Fruit fly (Drosophila melanogaster): ENCODE data around the gene Hsc70-1.

The Hsc70-1 gene

dm6 chr3L:14004963-14005458 is 31.1 kb downstream of the Hsc70-1 start (continued):
- peak; percentile 98 for TF ChIP-seq slbo (GFP tag; IDR thresholded peaks at IDR 0.05)
- TF ChIP-seq tap (tag; optimal IDR thresholded peaks at IDR 0.05), result peak; percentile 95
- TF ChIP-seq CG13296 (GFP tag; optimal IDR thresholded peaks at IDR 0.05), result peak; percentile 93
- peak; percentile 58 for TF ChIP-seq CTCF (GFP tag; optimal IDR thresholded peaks at IDR 0.05)
- peak; percentile 78 for TF ChIP-seq E2f2 (GFP tag; IDR thresholded peaks at IDR 0.05)
- peak; percentile 97 for TF ChIP-seq CG7786 (GFP tag; optimal IDR thresholded peaks at IDR 0.05)
- peak; percentile 44 for TF ChIP-seq Nf-YC (tag; optimal IDR thresholded peaks at IDR 0.05)
- TF ChIP-seq Atf-2 (GFP tag; optimal IDR thresholded peaks at IDR 0.05), result peak; percentile 95
- peak; percentile 96 for TF ChIP-seq CG11504 (tag; optimal IDR thresholded peaks at IDR 0.05)
- peak; percentile 93 for TF ChIP-seq gro (GFP tag; optimal IDR thresholded peaks at IDR 0.05)
- TF ChIP-seq BtbVII (GFP tag; optimal IDR thresholded peaks at IDR 0.05), result peak; percentile 92
- TF ChIP-seq CG6689 (GFP tag; IDR thresholded peaks at IDR 0.05), result peak; percentile 93
- peak; percentile 93 for TF ChIP-seq Asciz (GFP tag; optimal IDR thresholded peaks at IDR 0.05)
- peak; percentile 88 for TF ChIP-seq CG15011 (GFP tag; optimal IDR thresholded peaks at IDR 0.05)
- peak; percentile 84 for TF ChIP-seq CG4707 (GFP tag; optimal IDR thresholded peaks at IDR 0.05)
- TF ChIP-seq amos (GFP tag; IDR thresholded peaks at IDR 0.05; ENCODE audit: partially characterized antibody), result peak; percentile 23; the same call in 1 of the 2 replicates
- TF ChIP-seq sr (GFP tag; IDR thresholded peaks at IDR 0.05), result peak; percentile 75; the same call in 2 of the 3 replicates
- TF ChIP-seq CG4424 (GFP tag; optimal IDR thresholded peaks at IDR 0.05), result peak; percentile 94
- TF ChIP-seq CG17802 (tag; optimal IDR thresholded peaks at IDR 0.05), result peak; percentile 81
- no peak for TF ChIP-seq prd (optimal IDR thresholded peaks at IDR 0.05)
- TF ChIP-seq prd (GFP tag; IDR thresholded peaks at IDR 0.05), result peak; percentile 93
- TF ChIP-seq CG31365 (tag; optimal IDR thresholded peaks at IDR 0.05), result peak; percentile 82
- no peak for TF ChIP-seq sc (optimal IDR thresholded peaks at IDR 0.05)
- TF ChIP-seq sc (GFP tag; optimal IDR thresholded peaks at IDR 0.05), result peak; percentile 85
- TF ChIP-seq MTF-1 (GFP tag; optimal IDR thresholded peaks at IDR 0.05; ENCODE audit: borderline replicate concordance), result peak; percentile 75
- TF ChIP-seq Mad (GFP tag; optimal IDR thresholded peaks at IDR 0.05), result peak; percentile 95
- TF ChIP-seq CG16813 (GFP tag; IDR thresholded peaks at IDR 0.05; ENCODE audit: partially characterized antibody), result no peak
- TF ChIP-seq grau (tag; optimal IDR thresholded peaks at IDR 0.05), result peak; percentile 93
- peak; percentile 90 for TF ChIP-seq D19A (tag; optimal IDR thresholded peaks at IDR 0.05)
- TF ChIP-seq Xbp1 (GFP tag; optimal IDR thresholded peaks at IDR 0.05), result peak; percentile 97
- TF ChIP-seq CG14441 (GFP tag; IDR thresholded peaks at IDR 0.05), result peak; percentile 98
- TF ChIP-seq sqz (GFP tag; optimal IDR thresholded peaks at IDR 0.05), result no peak
- peak; percentile 94 for TF ChIP-seq gcm2 (GFP tag; optimal IDR thresholded peaks at IDR 0.05)
- peak in 1 of 2 experiments; percentile 82 for TF ChIP-seq Hr78 (GFP tag; optimal IDR thresholded peaks at IDR 0.05)
- no peak for TF ChIP-seq Hr39 (optimal IDR thresholded peaks at IDR 0.05)
- TF ChIP-seq cato (GFP tag; optimal IDR thresholded peaks at IDR 0.05; ENCODE audit: borderline replicate concordance), result peak; percentile 91
- TF ChIP-seq Hsf (GFP tag; optimal IDR thresholded peaks at IDR 0.05), result peak; percentile 96
- peak; percentile 91 for TF ChIP-seq schlank (tag; optimal IDR thresholded peaks at IDR 0.05)
- peak; percentile 91 for TF ChIP-seq ftz-f1 (GFP tag; optimal IDR thresholded peaks at IDR 0.05)
- peak; percentile 85 for TF ChIP-seq CG17612 (GFP tag; IDR thresholded peaks at IDR 0.05)
- peak; percentile 96 for TF ChIP-seq CoRest (tag; optimal IDR thresholded peaks at IDR 0.05)
- TF ChIP-seq fd3F (GFP tag; optimal IDR thresholded peaks at IDR 0.05), result peak; percentile 96
- peak; percentile 91 for TF ChIP-seq CG4730 (GFP tag; IDR thresholded peaks at IDR 0.05)
- TF ChIP-seq jigr1 (GFP tag; IDR thresholded peaks at IDR 0.05), result peak; percentile 77; the same call in 2 of the 3 replicates
- peak; percentile 98 for TF ChIP-seq sisA (GFP tag; IDR thresholded peaks at IDR 0.05)
- TF ChIP-seq vvl (GFP tag; IDR thresholded peaks at IDR 0.05), result peak; percentile 97
- no peak for TF ChIP-seq abd-A (tag; optimal IDR thresholded peaks at IDR 0.05)
- peak; percentile 89 for TF ChIP-seq emc (GFP tag; optimal IDR thresholded peaks at IDR 0.05)
- peak; percentile 98 for TF ChIP-seq Aef1 (GFP tag; IDR thresholded peaks at IDR 0.05)
- peak; percentile 78 for TF ChIP-seq CG8290 (GFP tag; optimal IDR thresholded peaks at IDR 0.05)
- TF ChIP-seq CG8290 (tag; optimal IDR thresholded peaks at IDR 0.05), result peak; percentile 39 to 98
- peak in 1 of 2 experiments; percentile 63 for TF ChIP-seq crp (GFP tag; optimal IDR thresholded peaks at IDR 0.05)

Measured in whole organism, embryonic.